Fruit fly (Drosophila melanogaster) ovary, adult (tissue): ENCODE measurements around the gene par-6.

Experiments used
- CG17801 ChIP-seq: fragments of 200-800 bp; optimal IDR thresholded peaks from 2 replicates; lab custom pipeline; 2019; ENCODE audit warnings: missing biosample characterization, mild to moderate bottlenecking, missing genetic modification characterization, moderate library complexity; ENCODE audit not compliant: partially characterized antibody

The par-6 gene

dm6 chrX:17693981-17694872 is 8.9 kb upstream of the par-6 start:
- peak; percentile 71 for TF ChIP-seq CG17801 (GFP tag; lab: Kevin White, UChicago)

- no peak for TF ChIP-seq CG17801 (GFP tag; lab: Kevin White, UChicago)
These were observed 8.2 kb upstream of the par-6 start for dm6 chrX:17694873-17695446.

dm6 chrX:17695641-17696040 is 7.5 kb upstream of the par-6 start:
- TF ChIP-seq CG17801 (GFP tag; lab: Kevin White, UChicago), result no peak

dm6 chrX:17696637-17697036 is 6.5 kb upstream of the par-6 start:
- TF ChIP-seq CG17801 (GFP tag; lab: Kevin White, UChicago), result no peak

dm6 chrX:17697266-17697665 is 5.9 kb upstream of the par-6 start:
- TF ChIP-seq CG17801 (GFP tag; lab: Kevin White, UChicago), result no peak

- no peak for TF ChIP-seq CG17801 (GFP tag; lab: Kevin White, UChicago)
These were observed 5.4 kb upstream of the par-6 start for dm6 chrX:17697703-17698145.

dm6 chrX:17698436-17698835 is 4.7 kb upstream of the par-6 start, which contains the start of gene chas:
TSS of gene chas (minus strand) at chrX:17698730.
- TF ChIP-seq CG17801 (GFP tag; lab: Kevin White, UChicago), result no peak

- TF ChIP-seq CG17801 (GFP tag; lab: Kevin White, UChicago), result peak; percentile 95
These were observed 4.2 kb upstream of the par-6 start for dm6 chrX:17698864-17699504.

- TF ChIP-seq CG17801 (GFP tag; lab: Kevin White, UChicago), result no peak
These were observed 4.5 kb downstream of the par-6 start for dm6 chrX:17707691-17708090.

dm6 chrX:17708843-17709242 is 5.7 kb downstream of the par-6 start:
- TF ChIP-seq CG17801 (GFP tag; lab: Kevin White, UChicago), result no peak

- no peak for TF ChIP-seq CG17801 (GFP tag; lab: Kevin White, UChicago)
These were observed 6.6 kb downstream of the par-6 start, which contains the start of the genes CG8173 and raskol for dm6 chrX:17709546-17710272. TSS of gene CG8173 (minus strand) at chrX:17709653. TSS of gene raskol (plus strand) at chrX:17710144.

- peak; percentile 4 for TF ChIP-seq CG17801 (GFP tag; lab: Kevin White, UChicago)
These were observed 7.3 kb downstream of the par-6 start for dm6 chrX:17710273-17711085.

- no peak for TF ChIP-seq CG17801 (GFP tag; lab: Kevin White, UChicago)
These were observed 8.8 kb downstream of the par-6 start for dm6 chrX:17711916-17712315.

- no peak for TF ChIP-seq CG17801 (GFP tag; lab: Kevin White, UChicago)
These were observed 9.3 kb downstream of the par-6 start for dm6 chrX:17712466-17712865.
